Fruit fly (Drosophila melanogaster) whole organism, pupa: Measurements from ENCODE around the gene CG1575.

Source experiments
- CG10348 ChIP-seq: fragments of 200-800 bp; sonication (Bioruptor generic); IDR thresholded peaks from 2 replicates; pipeline ENCODE4 v1.3.6; 2022; ENCODE audit warnings: missing biosample characterization, missing genetic modification characterization
- CG12605 ChIP-seq: fragments of 200-800 bp; sonication (Bioruptor generic); IDR thresholded peaks from 2 replicates; pipeline ENCODE4 v1.3.6; 2022; ENCODE audit warnings: missing biosample characterization, missing genetic modification characterization
- CG13204 ChIP-seq: fragments of 200-800 bp; sonication (Bioruptor generic); optimal IDR thresholded peaks from 2 replicates; lab custom pipeline; 2018; ENCODE audit warnings: missing biosample characterization, mild to moderate bottlenecking, missing genetic modification characterization, moderate library complexity
- CG14655 ChIP-seq: fragments of 200-800 bp; sonication (Bioruptor generic); optimal IDR thresholded peaks from 3 replicates; lab custom pipeline; 2017; ENCODE audit warnings: mild to moderate bottlenecking, missing biosample characterization, missing genetic modification reagents, missing genetic modification characterization
- CG15710 ChIP-seq: fragments of 200-800 bp; sonication (Bioruptor generic); optimal IDR thresholded peaks from 2 replicates; lab custom pipeline; 2018; ENCODE audit warnings: missing biosample characterization, mild to moderate bottlenecking, missing genetic modification characterization, moderate library complexity
- CG17806 ChIP-seq: fragments of 200-800 bp; sonication (Bioruptor generic); optimal IDR thresholded peaks from 2 replicates; lab custom pipeline; 2018; ENCODE audit warnings: missing biosample characterization, mild to moderate bottlenecking, missing genetic modification characterization, moderate library complexity
- CG32121 ChIP-seq: fragments of 200-800 bp; sonication (Bioruptor generic); IDR thresholded peaks from 2 replicates; pipeline ENCODE4 v1.3.6; 2022; ENCODE audit warnings: missing biosample characterization, missing genetic modification characterization
- CG34367 ChIP-seq: fragments of 200-800 bp; sonication (Bioruptor generic); optimal IDR thresholded peaks from 2 replicates; lab custom pipeline; 2018; ENCODE audit warnings: missing biosample characterization, mild to moderate bottlenecking, missing genetic modification characterization
- CG4496 ChIP-seq: fragments of 200-800 bp; sonication (Bioruptor generic); IDR thresholded peaks from 3 replicates; pipeline ENCODE4 v1.3.6; 2022; ENCODE audit warnings: missing biosample characterization, missing genetic modification characterization
- CG8159 ChIP-seq: fragments of 200-800 bp; sonication (Bioruptor generic); optimal IDR thresholded peaks from 3 replicates; lab custom pipeline; 2018; ENCODE audit warnings: missing biosample characterization, mild to moderate bottlenecking, missing genetic modification characterization, moderate library complexity
- CG8301 ChIP-seq: fragments of 200-800 bp; sonication (Bioruptor generic); optimal IDR thresholded peaks from 2 replicates; lab custom pipeline; 2018; ENCODE audit warnings: missing biosample characterization, mild to moderate bottlenecking, missing genetic modification characterization
- CG9948 ChIP-seq: fragments of 200-800 bp; sonication (Bioruptor generic); optimal IDR thresholded peaks from 2 replicates; lab custom pipeline; 2018; ENCODE audit warnings: missing biosample characterization, mild to moderate bottlenecking, missing genetic modification characterization, moderate library complexity
- D1 ChIP-seq: fragments of 200-800 bp; sonication (Bioruptor generic); optimal IDR thresholded peaks from 2 replicates; lab custom pipeline; 2018; ENCODE audit warnings: missing biosample characterization, mild to moderate bottlenecking, missing genetic modification characterization, moderate library complexity
- EcR ChIP-seq: fragments of 200-800 bp; sonication (Bioruptor generic); optimal IDR thresholded peaks from 3 replicates; lab custom pipeline; 2019; ENCODE audit warnings: missing biosample characterization, missing genetic modification characterization, mild to moderate bottlenecking, moderate library complexity, missing genetic modification reagents
- Ets98B ChIP-seq: fragments of 200-800 bp; sonication (Bioruptor generic); IDR thresholded peaks from 2 replicates; pipeline ENCODE4 v1.3.6; 2022; ENCODE audit warnings: missing biosample characterization, missing genetic modification characterization
- Pif1A ChIP-seq: fragments of 200-800 bp; sonication (Bioruptor generic); optimal IDR thresholded peaks from 3 replicates; lab custom pipeline; 2016; ENCODE audit warnings: missing biosample characterization, missing genetic modification characterization
- Pif1B ChIP-seq: fragments of 200-800 bp; sonication (Bioruptor generic); optimal IDR thresholded peaks from 3 replicates; lab custom pipeline; 2016; ENCODE audit warnings: missing biosample characterization, missing genetic modification characterization
- Snoo ChIP-seq: fragments of 200-800 bp; sonication (Bioruptor generic); optimal IDR thresholded peaks from 3 replicates; lab custom pipeline; 2017; ENCODE audit warnings: missing biosample characterization, mild to moderate bottlenecking, missing genetic modification characterization, inconsistent platforms
- fd96Ca ChIP-seq: fragments of 200-800 bp; sonication (Bioruptor generic); IDR thresholded peaks from 3 replicates; pipeline ENCODE4 v1.3.6; 2022; ENCODE audit warnings: missing biosample characterization, missing genetic modification characterization
- gl ChIP-seq: fragments of 200-800 bp; sonication (Bioruptor generic); optimal IDR thresholded peaks from 2 replicates; lab custom pipeline; 2018; ENCODE audit warnings: missing biosample characterization, mild to moderate bottlenecking, missing genetic modification characterization
- rn ChIP-seq: fragments of 200-800 bp; sonication (Bioruptor generic); IDR thresholded peaks from 2 replicates; pipeline ENCODE4 v1.3.6; 2022; ENCODE audit warnings: missing biosample characterization, missing genetic modification characterization

Gene CG1575

DNA sequence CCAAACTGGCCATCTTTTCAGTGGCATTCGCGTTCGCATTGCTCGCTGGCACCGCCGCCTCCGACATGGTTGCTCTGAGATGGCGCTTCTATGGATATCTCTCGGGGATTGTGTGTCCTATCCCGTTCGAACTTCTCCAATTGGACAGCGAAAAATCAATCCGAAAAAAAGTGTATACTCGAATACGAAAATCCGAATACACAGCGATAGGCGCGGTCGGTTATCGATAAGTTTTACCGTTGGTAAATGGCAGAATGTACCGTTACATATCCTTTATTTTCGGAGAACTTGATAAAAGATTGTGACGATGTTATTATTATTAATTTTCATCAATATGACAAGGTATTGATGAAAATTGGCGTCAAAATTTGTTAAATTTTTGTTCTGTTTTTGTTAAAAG lies 35.3 kb downstream of the CG1575 start, which contains the start of gene Gbeta5:
Gene Gbeta5 (minus strand): TSS at position 199 of the 400 bp plus-strand sequence.
- TF ChIP-seq CG15710 (tag; lab: Kevin White, UChicago) = no peak
- TF ChIP-seq CG34367 (tag; lab: Kevin White, UChicago) = no peak
- no peak for TF ChIP-seq CG4496 (GFP tag; lab: Robert Waterston, UW)
- TF ChIP-seq EcR (GFP tag; lab: Kevin White, UChicago) = no peak
- no peak for TF ChIP-seq D1
- no peak for TF ChIP-seq Pif1B (GFP tag; lab: Kevin White, UChicago)
- no peak for TF ChIP-seq CG8159 (tag; lab: Kevin White, UChicago)
- TF ChIP-seq CG12605 (GFP tag; lab: Robert Waterston, UW) = no peak
- no peak for TF ChIP-seq CG13204
- no peak for TF ChIP-seq Pif1A (GFP tag; lab: Kevin White, UChicago)

DNA sequence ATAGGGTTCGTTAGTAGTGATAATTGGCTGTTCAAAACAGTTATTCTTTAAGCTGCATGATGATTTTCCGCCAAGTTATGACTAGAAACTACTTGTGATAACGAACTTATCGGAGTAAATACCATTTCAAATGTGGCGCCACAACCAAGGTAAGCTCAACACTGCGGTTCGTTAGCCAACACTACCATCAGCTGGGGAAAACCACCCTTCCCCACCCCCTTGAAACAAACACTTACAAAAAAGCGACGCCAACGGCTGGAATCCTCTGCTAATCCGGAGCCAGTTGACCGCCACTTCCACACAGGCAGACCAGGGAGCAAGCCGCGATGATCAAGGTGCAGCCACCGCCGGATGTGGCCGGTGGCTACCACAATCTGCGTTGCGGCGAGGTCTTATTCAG lies 35.9 kb downstream of the CG1575 start, which contains the start of gene CG18262:
Gene CG18262 (plus strand): TSS at position 231 of the 400 bp plus-strand sequence.
- TF ChIP-seq CG17806 (tag; lab: Kevin White, UChicago) = no peak
- 0 out of 3 replicates have a peak, but pooled peaks have one; percentile 19 for TF ChIP-seq fd96Ca (GFP tag; lab: Robert Waterston, UW)
- TF ChIP-seq CG13204 = no peak
- no peak for TF ChIP-seq Ets98B
- TF ChIP-seq rn (GFP tag; lab: Robert Waterston, UW) = no peak
- no peak for TF ChIP-seq CG12605 (GFP tag; lab: Robert Waterston, UW)

DNA sequence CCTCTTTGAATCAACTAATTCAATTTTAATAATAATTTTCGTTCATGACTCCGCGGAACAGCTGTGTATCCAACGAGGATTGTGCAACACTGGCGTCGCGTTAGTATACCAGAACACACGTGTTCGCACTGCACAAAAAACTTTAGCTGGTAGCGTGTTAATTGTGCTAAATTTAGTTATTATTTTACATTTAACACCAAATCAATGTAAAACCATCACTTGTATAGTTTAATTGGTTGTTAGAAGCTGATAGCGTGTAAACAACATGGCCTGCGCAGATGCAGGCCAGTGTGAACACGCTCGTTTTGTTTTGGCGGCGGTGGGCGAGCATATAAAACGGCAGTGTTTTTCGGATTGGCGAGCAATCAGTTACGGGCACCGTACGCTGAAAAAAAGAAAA lies 40.5 kb downstream of the CG1575 start, which contains the start of the genes Traf6 and GIIIspla2:
Gene Traf6 (minus strand): TSS at position 93 of the 400 bp plus-strand sequence.
Gene GIIIspla2 (plus strand): TSS at position 335 of the 400 bp plus-strand sequence.
- TF ChIP-seq CG13204 (no peak), Ets98B (peak; percentile 72), CG15710 (tag; lab: Kevin White, UChicago) (peak; percentile 78), CG17806 (tag; lab: Kevin White, UChicago) (peak; percentile 52), CG8301 (peak; percentile 70), CG10348 (GFP tag; lab: Robert Waterston, UW) (no peak), Pif1A (GFP tag; lab: Kevin White, UChicago) (no peak), D1 (no peak), CG4496 (GFP tag; lab: Robert Waterston, UW) (peak; percentile 79), CG12605 (GFP tag; lab: Robert Waterston, UW) (no peak), Snoo (tag; lab: Kevin White, UChicago) (peak; percentile 63), CG9948 (tag; lab: Kevin White, UChicago) (peak; percentile 65), fd96Ca (GFP tag; lab: Robert Waterston, UW) (peak; percentile 83; the same call in 2 of the 3 replicates), EcR (GFP tag; lab: Kevin White, UChicago) (no peak), CG14655 (no peak), CG32121 (peak; percentile 60), gl (tag; lab: Kevin White, UChicago) (no peak), Pif1B (GFP tag; lab: Kevin White, UChicago) (no peak), CG34367 (tag; lab: Kevin White, UChicago) (peak; percentile 53), CG8159 (tag; lab: Kevin White, UChicago) (peak; percentile 71), rn (GFP tag; lab: Robert Waterston, UW) (peak; percentile 71)

DNA sequence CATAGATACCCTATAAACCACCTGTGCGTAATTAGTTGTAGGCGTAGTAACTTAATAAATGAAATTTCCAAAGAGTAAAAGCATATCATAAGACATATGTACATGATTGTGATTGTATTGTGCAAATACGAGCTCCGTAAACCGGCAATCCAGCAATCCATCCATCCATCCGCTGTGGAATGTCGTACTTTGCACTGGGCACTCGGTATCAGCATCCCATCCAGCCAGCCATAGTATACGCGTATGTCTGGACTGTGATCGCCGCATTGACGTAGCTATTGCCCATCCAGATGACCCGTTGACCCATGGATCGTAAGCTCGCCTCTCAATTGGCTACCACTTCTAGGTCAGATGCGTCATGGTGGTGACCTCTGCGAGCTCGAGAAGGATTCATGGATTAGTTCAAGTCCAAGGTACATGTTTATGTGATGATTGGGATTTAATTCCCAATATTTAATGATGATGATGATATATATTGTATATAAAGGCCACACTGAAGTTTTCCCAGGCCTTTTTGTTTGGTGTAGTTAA lies 42.2 kb downstream of the CG1575 start:
- TF ChIP-seq CG8301 (peak; percentile 18), CG14655 (peak; percentile 50), CG8159 (tag; lab: Kevin White, UChicago) (peak; percentile 28), CG12605 (GFP tag; lab: Robert Waterston, UW) (peak; percentile 72), CG34367 (tag; lab: Kevin White, UChicago) (peak; percentile 26), Ets98B (peak; percentile 29; the same call in 1 of the 2 replicates), Snoo (tag; lab: Kevin White, UChicago) (peak; percentile 5), CG32121 (peak; percentile 25; the same call in 1 of the 2 replicates), fd96Ca (GFP tag; lab: Robert Waterston, UW) (0 out of 3 replicates have a peak, but pooled peaks have one; percentile 19), CG17806 (tag; lab: Kevin White, UChicago) (no peak), D1 (no peak), Pif1A (GFP tag; lab: Kevin White, UChicago) (no peak), CG13204 (peak; percentile 68), gl (tag; lab: Kevin White, UChicago) (peak; percentile 88), CG4496 (GFP tag; lab: Robert Waterston, UW) (peak; percentile 43; the same call in 1 of the 3 replicates)

DNA sequence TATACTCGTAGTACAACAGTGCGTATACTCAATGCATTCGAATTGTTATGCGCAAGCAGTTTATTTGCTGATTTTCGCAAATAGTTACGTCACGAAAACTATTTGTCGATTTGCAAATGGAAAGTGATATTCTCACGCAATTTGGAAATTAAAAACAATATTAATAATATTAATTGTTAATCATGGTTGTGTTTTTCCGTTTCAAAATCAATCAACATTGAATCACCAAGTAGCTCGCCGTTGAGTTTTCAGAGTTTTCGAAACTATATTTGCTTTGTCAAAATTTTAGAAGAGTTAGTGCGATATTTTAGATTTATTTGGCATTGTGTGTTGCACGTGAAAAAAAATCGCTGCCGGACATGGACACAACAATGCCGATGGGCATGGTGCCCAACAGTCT lies 42.9 kb downstream of the CG1575 start, which contains the start of gene CG15337:
Gene CG15337 (plus strand): TSS at position 301 of the 400 bp plus-strand sequence.
- TF ChIP-seq CG12605 (GFP tag; lab: Robert Waterston, UW) (no peak), CG14655 (no peak), Snoo (tag; lab: Kevin White, UChicago) (no peak), CG9948 (tag; lab: Kevin White, UChicago) (no peak), CG32121 (no peak), Pif1A (GFP tag; lab: Kevin White, UChicago) (no peak), CG15710 (tag; lab: Kevin White, UChicago) (no peak), CG8159 (tag; lab: Kevin White, UChicago) (no peak), D1 (no peak), gl (tag; lab: Kevin White, UChicago) (no peak), CG4496 (GFP tag; lab: Robert Waterston, UW) (no peak)

DNA sequence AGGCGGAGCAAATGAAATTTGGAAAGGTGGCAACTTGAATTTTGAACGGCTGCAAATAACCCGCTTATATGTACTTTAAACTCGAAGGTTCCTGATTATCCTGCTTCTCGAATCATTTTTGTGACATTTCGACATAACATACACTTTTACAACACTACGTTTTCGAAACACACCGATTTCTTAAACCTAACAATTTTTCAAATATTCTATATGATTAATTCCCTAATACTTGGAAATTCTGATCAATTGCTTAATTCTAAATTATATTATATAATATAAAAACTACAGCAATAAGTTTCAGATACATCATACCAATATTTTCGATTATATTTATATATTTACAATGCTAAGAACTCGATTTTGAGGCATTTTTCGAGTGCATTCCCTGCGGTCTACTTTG lies 45.9 kb downstream of the CG1575 start, which contains the start of gene CG10761:
Gene CG10761 (minus strand): TSS at position 101 of the 400 bp plus-strand sequence.
- TF ChIP-seq CG4496 (GFP tag; lab: Robert Waterston, UW) (no peak), Pif1A (GFP tag; lab: Kevin White, UChicago) (no peak), CG34367 (tag; lab: Kevin White, UChicago) (no peak), CG13204 (no peak), Snoo (tag; lab: Kevin White, UChicago) (no peak), CG9948 (tag; lab: Kevin White, UChicago) (no peak), CG15710 (tag; lab: Kevin White, UChicago) (no peak), CG32121 (no peak), fd96Ca (GFP tag; lab: Robert Waterston, UW) (no peak), rn (GFP tag; lab: Robert Waterston, UW) (no peak), D1 (no peak), CG8301 (no peak), CG12605 (GFP tag; lab: Robert Waterston, UW) (no peak), Pif1B (GFP tag; lab: Kevin White, UChicago) (no peak), Ets98B (no peak), CG14655 (no peak), gl (tag; lab: Kevin White, UChicago) (no peak), EcR (GFP tag; lab: Kevin White, UChicago) (no peak), CG17806 (tag; lab: Kevin White, UChicago) (no peak), CG8159 (tag; lab: Kevin White, UChicago) (no peak)
